Worm (Caenorhabditis elegans) whole organism, young adult: ENCODE data around the gene W02A2.8.

Experiments
- B0019.2 ChIP-seq: fragments of 200-800 bp; sonication (Bioruptor generic); conservative IDR thresholded peaks from 2 replicates; pipeline ENCODE4 v1.3.6; 2022; ENCODE audit warnings: missing genetic modification reagents, missing genetic modification characterization, missing compliant biosample characterization
- B0336.3 ChIP-seq: fragments of 200-800 bp; sonication (Bioruptor generic); IDR thresholded peaks from 2 replicates; pipeline ENCODE4 v1.3.6; 2022; ENCODE audit warnings: missing genetic modification characterization, missing compliant biosample characterization
- F49E8.2 ChIP-seq: sonication (generic microtip); optimal IDR thresholded peaks from 3 replicates; lab custom pipeline; 2017; ENCODE audit warnings: missing genetic modification characterization, mild to moderate bottlenecking, missing compliant biosample characterization, antibody characterized with exemption, moderate library complexity; ENCODE audit not compliant: insufficient read depth
- K11D2.4 ChIP-seq: fragments of 200-800 bp; sonication (Bioruptor generic); IDR thresholded peaks from 2 replicates; pipeline ENCODE4 v1.3.6; 2022; ENCODE audit warnings: missing genetic modification reagents, missing genetic modification characterization, missing compliant biosample characterization
- T26A5.8 ChIP-seq: sonication (generic microtip); optimal IDR thresholded peaks from 2 replicates; lab custom pipeline; 2016; ENCODE audit warnings: missing genetic modification characterization, missing compliant biosample characterization
- Y67H2A.10 ChIP-seq: fragments of 200-800 bp; sonication (Bioruptor generic); conservative IDR thresholded peaks from 2 replicates; pipeline ENCODE4 v1.3.6; 2022; ENCODE audit warnings: missing genetic modification reagents, missing genetic modification characterization, missing compliant biosample characterization
- aptf-2 ChIP-seq: fragments of 200-800 bp; sonication (Bioruptor generic); conservative IDR thresholded peaks from 2 replicates; pipeline ENCODE4 v1.3.6; 2022; ENCODE audit warnings: missing genetic modification reagents, missing genetic modification characterization, missing compliant biosample characterization
- atf-7 ChIP-seq: sonication (generic microtip); optimal IDR thresholded peaks from 2 replicates; lab custom pipeline; 2017; ENCODE audit warnings: mild to moderate bottlenecking, missing genetic modification characterization, missing compliant biosample characterization
- athp-1 ChIP-seq: sonication (generic microtip); optimal IDR thresholded peaks from 2 replicates; lab custom pipeline; 2017; ENCODE audit warnings: mild to moderate bottlenecking, missing genetic modification characterization, missing compliant biosample characterization
- attf-3 ChIP-seq: fragments of 200-800 bp; sonication (Bioruptor generic); conservative IDR thresholded peaks from 2 replicates; pipeline ENCODE4 v1.3.6; 2022; ENCODE audit warnings: missing genetic modification reagents, missing genetic modification characterization, missing compliant biosample characterization
- attf-6 ChIP-seq: fragments of 200-800 bp; sonication (Bioruptor generic); IDR thresholded peaks from 2 replicates; pipeline ENCODE4 v1.3.6; 2022; ENCODE audit warnings: missing genetic modification reagents, missing genetic modification characterization, missing compliant biosample characterization
- ccch-3 ChIP-seq: fragments of 200-800 bp; sonication (Bioruptor generic); optimal IDR thresholded peaks from 2 replicates; lab custom pipeline; 2018; ENCODE audit warnings: mild to moderate bottlenecking, missing genetic modification characterization, missing compliant biosample characterization
- cebp-1 ChIP-seq, 2 experiments: fragments of 200-800 bp in 1 of 2; sonication (Bioruptor generic) in 1 of 2; sonication (generic microtip) in 1 of 2; IDR thresholded peaks in 1 of 2; optimal IDR thresholded peaks in 1 of 2; 2 replicates each; pipeline versions ENCODE4 v1.3.6 to Lab custom; 2017 to 2022; ENCODE audit warnings: missing compliant biosample characterization in 2 of 2, missing genetic modification characterization in 2 of 2, mild to moderate bottlenecking in 1 of 2, missing genetic modification reagents in 1 of 2, moderate library complexity in 1 of 2
- cebp-2 ChIP-seq: fragments of 200-800 bp; sonication (Bioruptor generic); IDR thresholded peaks from 2 replicates; pipeline ENCODE4 v1.3.6; 2022; ENCODE audit warnings: missing genetic modification characterization, missing compliant biosample characterization
- ceh-100 ChIP-seq: fragments of 200-800 bp; sonication (Bioruptor generic); IDR thresholded peaks from 2 replicates; pipeline ENCODE4 v1.3.6; 2022; ENCODE audit warnings: missing genetic modification reagents, missing genetic modification characterization, missing compliant biosample characterization
- ceh-58 ChIP-seq: fragments of 200-800 bp; sonication (Bioruptor generic); IDR thresholded peaks from 2 replicates; pipeline ENCODE4 v1.3.6; 2022; ENCODE audit warnings: missing genetic modification characterization, missing compliant biosample characterization
- ceh-79 ChIP-seq: sonication (generic microtip); optimal IDR thresholded peaks from 2 replicates; lab custom pipeline; 2017; ENCODE audit warnings: mild to moderate bottlenecking, missing genetic modification characterization, missing compliant biosample characterization
- ceh-91 ChIP-seq: fragments of 200-800 bp; sonication (Bioruptor generic); IDR thresholded peaks from 2 replicates; pipeline ENCODE4 v1.3.6; 2022; ENCODE audit warnings: missing genetic modification reagents, missing genetic modification characterization, missing compliant biosample characterization
- chd-7 ChIP-seq: sonication (generic microtip); optimal IDR thresholded peaks from 2 replicates; lab custom pipeline; 2016; ENCODE audit warnings: mild to moderate bottlenecking, missing genetic modification characterization, moderate library complexity, missing compliant biosample characterization
- efl-1 ChIP-seq: fragments of 150-350 bp; optimal IDR thresholded peaks from 2 replicates; lab custom pipeline; 2014; ENCODE audit warnings: missing biosample characterization, missing genetic modification reagents, missing genetic modification characterization
- egrh-3 ChIP-seq: fragments of 200-800 bp; sonication (Bioruptor generic); IDR thresholded peaks from 2 replicates; pipeline ENCODE4 v1.3.6; 2022; ENCODE audit warnings: missing genetic modification reagents, missing genetic modification characterization, missing compliant biosample characterization
- ekl-4 ChIP-seq: fragments of 200-800 bp; sonication (Bioruptor generic); IDR thresholded peaks from 2 replicates; pipeline ENCODE4 v1.3.6; 2022; ENCODE audit warnings: missing genetic modification reagents, missing genetic modification characterization, missing compliant biosample characterization
- gei-17 ChIP-seq: fragments of 200-800 bp; sonication (Bioruptor generic); optimal IDR thresholded peaks from 2 replicates; lab custom pipeline; 2018; ENCODE audit warnings: mild to moderate bottlenecking, missing genetic modification characterization, missing compliant biosample characterization
- him-1 ChIP-seq: sonication (generic microtip); optimal IDR thresholded peaks from 2 replicates; lab custom pipeline; 2016; ENCODE audit warnings: missing genotype, missing genetic modification reagents, missing genetic modification characterization, missing compliant biosample characterization
- hlh-12 ChIP-seq: sonication (generic microtip); optimal IDR thresholded peaks from 2 replicates; lab custom pipeline; 2016; ENCODE audit warnings: missing genetic modification characterization, missing compliant biosample characterization
- hlh-26 ChIP-seq: fragments of 200-800 bp; sonication (Bioruptor generic); conservative IDR thresholded peaks from 2 replicates; pipeline ENCODE4 v1.3.6; 2022; ENCODE audit warnings: missing genetic modification reagents, missing genetic modification characterization, missing compliant biosample characterization
- hsf-1 ChIP-seq: fragments of 200-800 bp; sonication (Bioruptor generic); IDR thresholded peaks from 2 replicates; pipeline ENCODE4 v1.3.6; 2022; ENCODE audit warnings: missing genetic modification reagents, missing genetic modification characterization, missing compliant biosample characterization
- let-607 ChIP-seq, 2 experiments: fragments of 200-800 bp in 1 of 2; sonication (Bioruptor generic) in 1 of 2; sonication (generic microtip) in 1 of 2; optimal IDR thresholded peaks; 2 replicates each; lab custom pipeline; 2016 to 2018; ENCODE audit warnings: mild to moderate bottlenecking in 2 of 2, missing compliant biosample characterization in 2 of 2, missing genetic modification characterization in 2 of 2, moderate library complexity in 2 of 2, missing genotype in 1 of 2
- lir-1 ChIP-seq: fragments of 200-800 bp; sonication (Bioruptor generic); conservative IDR thresholded peaks from 2 replicates; pipeline ENCODE4 v1.3.6; 2022; ENCODE audit warnings: missing genetic modification reagents, missing genetic modification characterization, missing compliant biosample characterization
- madf-3 ChIP-seq: fragments of 200-800 bp; sonication (Bioruptor generic); IDR thresholded peaks from 2 replicates; pipeline ENCODE4 v1.3.6; 2022; ENCODE audit warnings: missing genetic modification reagents, missing genetic modification characterization, missing compliant biosample characterization
- madf-6 ChIP-seq: fragments of 200-800 bp; sonication (Bioruptor generic); IDR thresholded peaks from 2 replicates; pipeline ENCODE4 v1.3.6; 2022; ENCODE audit warnings: missing genetic modification reagents, missing genetic modification characterization, missing compliant biosample characterization
- mes-4 ChIP-seq: sonication (generic microtip); optimal IDR thresholded peaks from 2 replicates; lab custom pipeline; 2016; ENCODE audit warnings: missing genotype, missing genetic modification characterization, missing compliant biosample characterization
- nhr-120 ChIP-seq: fragments of 200-800 bp; sonication (Bioruptor generic); IDR thresholded peaks from 2 replicates; pipeline ENCODE4 v1.3.6; 2022; ENCODE audit warnings: missing genetic modification characterization, missing compliant biosample characterization
- nhr-90 ChIP-seq: sonication (generic microtip); optimal IDR thresholded peaks from 2 replicates; lab custom pipeline; 2016; ENCODE audit warnings: missing genotype, mild to moderate bottlenecking, missing genetic modification characterization, missing compliant biosample characterization
- pbrm-1 ChIP-seq: fragments of 200-800 bp; sonication (Bioruptor generic); IDR thresholded peaks from 2 replicates; pipeline ENCODE4 v1.3.6; 2022; ENCODE audit warnings: missing genetic modification reagents, missing genetic modification characterization, missing compliant biosample characterization
- rec-8 ChIP-seq, 2 experiments: sonication (generic microtip); optimal IDR thresholded peaks; 2 replicates each; lab custom pipeline; 2016; ENCODE audit warnings: mild to moderate bottlenecking in 2 of 2, missing genetic modification characterization in 2 of 2, missing genetic modification reagents in 2 of 2, missing genotype in 2 of 2, missing biosample characterization in 1 of 2, missing compliant biosample characterization in 1 of 2, moderate library complexity in 1 of 2
- repo-1 ChIP-seq: sonication (generic microtip); optimal IDR thresholded peaks from 2 replicates; lab custom pipeline; 2017; ENCODE audit warnings: mild to moderate bottlenecking, missing genetic modification characterization, missing compliant biosample characterization
- sdz-38 ChIP-seq: sonication (generic microtip); optimal IDR thresholded peaks from 2 replicates; lab custom pipeline; 2016; ENCODE audit warnings: missing genotype, missing genetic modification characterization, missing compliant biosample characterization
- snpc-1.1 ChIP-seq: sonication (generic microtip); optimal IDR thresholded peaks from 2 replicates; lab custom pipeline; 2017; ENCODE audit warnings: missing genetic modification characterization, mild to moderate bottlenecking, missing compliant biosample characterization, antibody characterized with exemption, moderate library complexity, missing genotype, missing genetic modification reagents; ENCODE audit not compliant: insufficient read depth
- snpc-4 ChIP-seq, 5 experiments: fragments of 150-350 bp in 1 of 5; sonication (generic microtip) in 4 of 5; optimal IDR thresholded peaks; 2 replicates each; lab custom pipeline; 2014 to 2018; ENCODE audit warnings: missing genetic modification characterization in 5 of 5, missing biosample characterization in 3 of 5, antibody characterized with exemption in 2 of 5, mild to moderate bottlenecking in 2 of 5, missing compliant biosample characterization in 2 of 5, missing genotype in 2 of 5, moderate library complexity in 2 of 5, missing genetic modification reagents in 1 of 5
- somi-1 ChIP-seq: fragments of 200-800 bp; sonication (Bioruptor generic); optimal IDR thresholded peaks from 2 replicates; lab custom pipeline; 2018; ENCODE audit warnings: mild to moderate bottlenecking, missing genetic modification characterization, missing compliant biosample characterization
- tbx-9 ChIP-seq: sonication (generic microtip); optimal IDR thresholded peaks from 2 replicates; lab custom pipeline; 2016; ENCODE audit warnings: borderline replicate concordance, missing genetic modification characterization, inconsistent platforms, missing compliant biosample characterization
- tlf-1 ChIP-seq: fragments of 200-800 bp; sonication (Bioruptor generic); optimal IDR thresholded peaks from 2 replicates; lab custom pipeline; 2018; ENCODE audit warnings: mild to moderate bottlenecking, missing genetic modification characterization, missing compliant biosample characterization
- unc-130 ChIP-seq: sonication (generic microtip); optimal IDR thresholded peaks from 2 replicates; lab custom pipeline; 2016; ENCODE audit warnings: missing genetic modification reagents, missing genetic modification characterization, missing compliant biosample characterization
- ztf-28 ChIP-seq: fragments of 200-800 bp; sonication (Bioruptor generic); IDR thresholded peaks from 2 replicates; pipeline ENCODE4 v1.3.6; 2022; ENCODE audit warnings: missing genetic modification reagents, missing genetic modification characterization, missing compliant biosample characterization
- ztf-6 ChIP-seq: fragments of 200-800 bp; sonication (Bioruptor generic); IDR thresholded peaks from 2 replicates; pipeline ENCODE4 v1.3.6; 2022; ENCODE audit warnings: missing genetic modification reagents, missing genetic modification characterization, missing compliant biosample characterization

The W02A2.8 gene

ce11 chrIV:13369120-13369842, 10.9 kb upstream of the W02A2.8 start, which contains the start of gene agt-1:
Gene agt-1 (minus strand): TSS chrIV:13369412.
- no peak for TF ChIP-seq ztf-28 (GFP tag; lab: Robert Waterston, UW)
- no peak for TF ChIP-seq hlh-26 (GFP tag; lab: Robert Waterston, UW)
- peak; percentile 89 for TF ChIP-seq attf-6 (GFP tag; lab: Robert Waterston, UW)
- TF ChIP-seq ceh-58 (GFP tag; lab: Robert Waterston, UW), result 0 out of 2 replicates have a peak, but pooled peaks have one; percentile 27
- TF ChIP-seq nhr-90 (tag; lab: Kevin White, UChicago), result no peak
- TF ChIP-seq F49E8.2, result no peak
- no peak for TF ChIP-seq lir-1 (GFP tag; lab: Robert Waterston, UW)
- TF ChIP-seq ccch-3 (GFP tag; lab: Kevin White, UChicago), result no peak
- no peak for TF ChIP-seq cebp-1 (GFP tag; IDR thresholded peaks at IDR 0.05; lab: Robert Waterston, UW)
- TF ChIP-seq cebp-1 (tag; optimal IDR thresholded peaks at IDR 0.05; lab: Kevin White, UChicago), result peak; percentile 5
- no peak for TF ChIP-seq ceh-100 (GFP tag; lab: Robert Waterston, UW)
- TF ChIP-seq unc-130 (GFP tag; lab: Kevin White, UChicago), result no peak
- no peak for TF ChIP-seq madf-3 (GFP tag; lab: Robert Waterston, UW)
- TF ChIP-seq him-1, result no peak
- TF ChIP-seq K11D2.4 (GFP tag; lab: Robert Waterston, UW), result no peak
- no peak for TF ChIP-seq atf-7 (tag; lab: Kevin White, UChicago)
- no peak for TF ChIP-seq aptf-2
- no peak for TF ChIP-seq ztf-6 (GFP tag; lab: Robert Waterston, UW)
- no peak for TF ChIP-seq tbx-9 (tag; lab: Kevin White, UChicago)
- TF ChIP-seq let-607 (tag; optimal IDR thresholded peaks at IDR 0.05; lab: Kevin White, UChicago), result no peak
- TF ChIP-seq hsf-1 (GFP tag; lab: Robert Waterston, UW), result peak; percentile 56
- TF ChIP-seq pbrm-1 (GFP tag; lab: Robert Waterston, UW), result peak; percentile 60
- peak; percentile 31 for TF ChIP-seq chd-7 (tag; lab: Kevin White, UChicago)
- TF ChIP-seq rec-8 (tag; optimal IDR thresholded peaks at IDR 0.05; lab: Kevin White, UChicago), result no peak
- TF ChIP-seq tlf-1, result peak; percentile 62
- TF ChIP-seq attf-3 (GFP tag; lab: Robert Waterston, UW), result no peak
- TF ChIP-seq mes-4 (tag; lab: Kevin White, UChicago), result no peak
- TF ChIP-seq madf-6 (GFP tag; lab: Robert Waterston, UW), result peak; percentile 74
- TF ChIP-seq somi-1 (GFP tag; lab: Kevin White, UChicago), result no peak
- TF ChIP-seq Y67H2A.10 (GFP tag; lab: Robert Waterston, UW), result no peak
- no peak for TF ChIP-seq ceh-91
- peak; percentile 87 for TF ChIP-seq ekl-4 (GFP tag; lab: Robert Waterston, UW)
- no peak for TF ChIP-seq hlh-12 (tag; lab: Kevin White, UChicago)
- no peak for TF ChIP-seq snpc-1.1
- no peak for TF ChIP-seq B0019.2 (GFP tag; lab: Robert Waterston, UW)
- TF ChIP-seq athp-1 (tag; lab: Kevin White, UChicago), result peak; percentile 29
- TF ChIP-seq nhr-120, result no peak
- no peak for TF ChIP-seq efl-1
- TF ChIP-seq T26A5.8 (tag; lab: Kevin White, UChicago), result peak; percentile 41
- peak; percentile 68 for TF ChIP-seq B0336.3 (GFP tag; lab: Robert Waterston, UW)
- no peak for TF ChIP-seq sdz-38 (tag; lab: Kevin White, UChicago)
- TF ChIP-seq ceh-79 (tag; lab: Kevin White, UChicago), result peak; percentile 42
- TF ChIP-seq gei-17 (GFP tag; lab: Kevin White, UChicago), result no peak
- TF ChIP-seq cebp-2 (GFP tag; lab: Robert Waterston, UW), result peak; percentile 89
- TF ChIP-seq snpc-4 (GFP tag; optimal IDR thresholded peaks at IDR 0.05; lab: Kevin White, UChicago), result no peak
- peak in 2 of 4 experiments; percentile 40 to 71 for TF ChIP-seq snpc-4 (tag; optimal IDR thresholded peaks at IDR 0.05; lab: Kevin White, UChicago)
- peak; percentile 92 for TF ChIP-seq egrh-3
- TF ChIP-seq repo-1 (tag; lab: Kevin White, UChicago), result peak; percentile 43
